Fruit fly (Drosophila melanogaster): ENCODE results near the gene Crz.

The Crz gene

dm6 chr3R:14314554-14314953 lies at the start of gene Crz:
Gene Crz, plus strand, starts transcription at chr3R:14314854.
- no peak for TF ChIP-seq CG17801 (GFP tag; optimal IDR thresholded peaks at IDR 0.05; ENCODE audit: partially characterized antibody)

- TF ChIP-seq CG17801 (GFP tag; optimal IDR thresholded peaks at IDR 0.05; ENCODE audit: partially characterized antibody): no peak
These were observed 39.0 kb upstream of the Crz start for dm6 chr3R:14275519-14276172.

- peak; percentile 47 for TF ChIP-seq CG17801 (GFP tag; optimal IDR thresholded peaks at IDR 0.05; ENCODE audit: partially characterized antibody)
These were observed 36.6 kb upstream of the Crz start for dm6 chr3R:14277894-14278522.

dm6 chr3R:14278523-14279303 lies 35.9 kb upstream of the Crz start:
- no peak for TF ChIP-seq CG17801 (GFP tag; optimal IDR thresholded peaks at IDR 0.05; ENCODE audit: partially characterized antibody)

dm6 chr3R:14279311-14279998 lies 35.2 kb upstream of the Crz start:
- TF ChIP-seq CG17801 (GFP tag; optimal IDR thresholded peaks at IDR 0.05; ENCODE audit: partially characterized antibody): no peak

- TF ChIP-seq CG17801 (GFP tag; optimal IDR thresholded peaks at IDR 0.05; ENCODE audit: partially characterized antibody): no peak
These were observed 34.3 kb upstream of the Crz start for dm6 chr3R:14280324-14280723.

- TF ChIP-seq CG17801 (GFP tag; optimal IDR thresholded peaks at IDR 0.05; ENCODE audit: partially characterized antibody): no peak
These were observed 32.2 kb upstream of the Crz start for dm6 chr3R:14282215-14283041.

dm6 chr3R:14283042-14283626 lies 31.5 kb upstream of the Crz start:
- TF ChIP-seq CG17801 (GFP tag; optimal IDR thresholded peaks at IDR 0.05; ENCODE audit: partially characterized antibody): no peak

- TF ChIP-seq CG17801 (GFP tag; optimal IDR thresholded peaks at IDR 0.05; ENCODE audit: partially characterized antibody): peak; percentile 91
These were observed 30.8 kb upstream of the Crz start for dm6 chr3R:14283754-14284421.

- no peak for TF ChIP-seq CG17801 (GFP tag; optimal IDR thresholded peaks at IDR 0.05; ENCODE audit: partially characterized antibody)
These were observed 30.3 kb upstream of the Crz start for dm6 chr3R:14284422-14284760.

dm6 chr3R:14285059-14285953 lies 29.3 kb upstream of the Crz start:
- TF ChIP-seq CG17801 (GFP tag; optimal IDR thresholded peaks at IDR 0.05; ENCODE audit: partially characterized antibody): no peak

dm6 chr3R:14286320-14287190 lies 28.1 kb upstream of the Crz start, which contains the start of gene trx:
Gene trx, minus strand, starts transcription at chr3R:14286903.
- TF ChIP-seq CG17801 (GFP tag; optimal IDR thresholded peaks at IDR 0.05; ENCODE audit: partially characterized antibody): peak; percentile 39
